Worm (Caenorhabditis elegans) whole organism, midembryonic: Measurements from ENCODE around the gene nas-17.

ENCODE experiments used
- T22C8.4 ChIP-seq: fragments of 200-800 bp; sonication (Bioruptor generic); IDR thresholded peaks from 2 replicates; pipeline ENCODE4 v1.3.6; 2022; ENCODE audit warnings: missing genetic modification characterization, missing compliant biosample characterization
- cog-1 ChIP-seq: sonication (generic microtip); optimal IDR thresholded peaks from 2 replicates; lab custom pipeline; 2016; ENCODE audit warnings: missing genetic modification characterization, missing compliant biosample characterization
- flt-1 ChIP-seq: fragments of 200-800 bp; sonication (Bioruptor generic); IDR thresholded peaks from 2 replicates; pipeline ENCODE4 v1.3.6; 2022; ENCODE audit warnings: missing genetic modification characterization, missing compliant biosample characterization
- klf-2 ChIP-seq: fragments of 200-800 bp; sonication (Bioruptor generic); conservative IDR thresholded peaks from 2 replicates; pipeline ENCODE4 v1.3.6; 2022; ENCODE audit warnings: missing genetic modification reagents, missing genetic modification characterization, missing compliant biosample characterization
- med-1 ChIP-seq: sonication (generic microtip); optimal IDR thresholded peaks from 2 replicates; lab custom pipeline; 2017; ENCODE audit warnings: missing genetic modification characterization, mild to moderate bottlenecking, missing compliant biosample characterization, antibody characterized with exemption, missing genetic modification reagents; ENCODE audit not compliant: insufficient read depth
- ref-1 ChIP-seq: fragments of 200-800 bp; sonication (Bioruptor generic); conservative IDR thresholded peaks from 2 replicates; pipeline ENCODE4 v1.3.6; 2022; ENCODE audit warnings: missing genetic modification reagents, missing genetic modification characterization, missing compliant biosample characterization
- ztf-23 ChIP-seq: fragments of 200-800 bp; sonication (Bioruptor generic); IDR thresholded peaks from 2 replicates; pipeline ENCODE4 v1.3.6; 2022; ENCODE audit warnings: missing genetic modification reagents, missing genetic modification characterization, missing compliant biosample characterization
- ztf-29 ChIP-seq: fragments of 200-800 bp; sonication (Bioruptor generic); IDR thresholded peaks from 2 replicates; pipeline ENCODE4 v1.3.6; 2022; ENCODE audit warnings: missing genetic modification reagents, missing genetic modification characterization, missing compliant biosample characterization

- TF ChIP-seq ref-1 (GFP tag; lab: Robert Waterston, UW) = no peak
- no peak for TF ChIP-seq ztf-23 (GFP tag; lab: Robert Waterston, UW)
- no peak for TF ChIP-seq ztf-29 (GFP tag; lab: Robert Waterston, UW)
- no peak for TF ChIP-seq med-1
- no peak for TF ChIP-seq cog-1 (tag; lab: Kevin White, UChicago)
- TF ChIP-seq T22C8.4 (GFP tag; lab: Robert Waterston, UW) = no peak
- no peak for TF ChIP-seq flt-1 (GFP tag; lab: Robert Waterston, UW)
- no peak for TF ChIP-seq klf-2
These were observed 15.7 kb upstream of the nas-17 start, which contains the start of gene F55C10.5 for ce11 chrV:11383032-11383431.
